Worm (Caenorhabditis elegans) whole organism, L4 larva: ENCODE measurements around the gene str-180.

Source experiments
- F10B5.3 ChIP-seq: sonication (generic microtip); optimal IDR thresholded peaks from 2 replicates; lab custom pipeline; 2016; ENCODE audit warnings: mild to moderate bottlenecking, missing genetic modification characterization, missing compliant biosample characterization
- ZK337.2 ChIP-seq: fragments of 200-800 bp; sonication (Bioruptor generic); IDR thresholded peaks from 2 replicates; pipeline ENCODE4 v1.3.6; 2022; ENCODE audit warnings: missing genetic modification reagents, missing genetic modification characterization, missing compliant biosample characterization
- aly-2 ChIP-seq: sonication (generic microtip); optimal IDR thresholded peaks from 2 replicates; lab custom pipeline; 2018; ENCODE audit warnings: missing biosample characterization, missing genetic modification characterization
- lin-15B ChIP-seq: fragments of 150-350 bp; sonication (generic microtip); optimal IDR thresholded peaks from 3 replicates; lab custom pipeline; 2014; ENCODE audit warnings: missing biosample characterization, missing genetic modification characterization
- mes-2 ChIP-seq: sonication (generic microtip); optimal IDR thresholded peaks from 2 replicates; lab custom pipeline; 2016; ENCODE audit warnings: missing genotype, mild to moderate bottlenecking, missing genetic modification characterization, missing compliant biosample characterization; ENCODE audit not compliant: poor library complexity, severe bottlenecking
- nhr-28 ChIP-seq: fragments of 150-350 bp; optimal IDR thresholded peaks from 2 replicates; lab custom pipeline; 2014; ENCODE audit warnings: missing biosample characterization, missing genetic modification characterization
- snpc-4 ChIP-seq: fragments of 150-350 bp; optimal IDR thresholded peaks from 2 replicates; lab custom pipeline; 2014; ENCODE audit warnings: missing biosample characterization, missing genetic modification characterization
- unc-130 ChIP-seq: sonication (generic microtip); optimal IDR thresholded peaks from 2 replicates; lab custom pipeline; 2016; ENCODE audit warnings: missing genetic modification reagents, missing genetic modification characterization, missing compliant biosample characterization

- TF ChIP-seq nhr-28 (tag; lab: Kevin White, UChicago) (no peak), F10B5.3 (tag; lab: Kevin White, UChicago) (no peak), aly-2 (tag; lab: Kevin White, UChicago) (no peak), unc-130 (GFP tag; lab: Kevin White, UChicago) (no peak), ZK337.2 (no peak), snpc-4 (no peak), lin-15B (tag; lab: Kevin White, UChicago) (no peak), mes-2 (tag; lab: Kevin White, UChicago) (no peak)
Measured at ce11 chrV:6683282-6683681, 14.6 kb upstream of the str-180 start.
